Fruit fly (Drosophila melanogaster): Measurements from ENCODE around the gene CG14610.

CG14610 gene

dm6 chr3R:7171384-7172099, 27.4 kb upstream of the CG14610 start (continued):
- TF ChIP-seq CG7357 (GFP tag; IDR thresholded peaks at IDR 0.05): no peak; the same call in 2 of the 3 replicates
- TF ChIP-seq Elba2 (GFP tag; optimal IDR thresholded peaks at IDR 0.05): no peak
- TF ChIP-seq sens (GFP tag): no peak
- no peak for TF ChIP-seq twi (tag; optimal IDR thresholded peaks at IDR 0.05)
- TF ChIP-seq Doc3 (GFP tag; IDR thresholded peaks at IDR 0.05; ENCODE audit: partially characterized antibody): no peak
- no peak for TF ChIP-seq kay (GFP tag; optimal IDR thresholded peaks at IDR 0.05)
- no peak for TF ChIP-seq CG3065 (GFP tag; optimal IDR thresholded peaks at IDR 0.05)
- no peak for TF ChIP-seq Trl (optimal IDR thresholded peaks at IDR 0.05)
- TF ChIP-seq Trl (GFP tag; optimal IDR thresholded peaks at IDR 0.05): no peak
- TF ChIP-seq Asciz (GFP tag; optimal IDR thresholded peaks at IDR 0.05): no peak
- peak; percentile 59 for TF ChIP-seq dmrt11E (tag; optimal IDR thresholded peaks at IDR 0.05)
- no peak for TF ChIP-seq CG10431 (GFP tag; optimal IDR thresholded peaks at IDR 0.05)
- no peak for TF ChIP-seq pum (GFP tag; optimal IDR thresholded peaks at IDR 0.05)
- no peak for TF ChIP-seq tap (tag; optimal IDR thresholded peaks at IDR 0.05)
- TF ChIP-seq lbe (GFP tag; optimal IDR thresholded peaks at IDR 0.05): no peak
- peak; percentile 7 for TF ChIP-seq az2 (GFP tag; optimal IDR thresholded peaks at IDR 0.05)
- no peak for TF ChIP-seq ken (GFP tag; IDR thresholded peaks at IDR 0.05)
- TF ChIP-seq Hey (tag; optimal IDR thresholded peaks at IDR 0.05): no peak
- peak; percentile 43; the same call in 1 of the 2 replicates for TF ChIP-seq Xrp1 (GFP tag; IDR thresholded peaks at IDR 0.05)
- no peak for TF ChIP-seq cad (GFP tag; optimal IDR thresholded peaks at IDR 0.05)
- TF ChIP-seq danr (GFP tag; IDR thresholded peaks at IDR 0.05): no peak
- TF ChIP-seq CG1792 (GFP tag; optimal IDR thresholded peaks at IDR 0.05): no peak
- TF ChIP-seq Fer1 (GFP tag; optimal IDR thresholded peaks at IDR 0.05): no peak
- TF ChIP-seq CG12659 (GFP tag; optimal IDR thresholded peaks at IDR 0.05): no peak
- no peak for TF ChIP-seq exex (tag; optimal IDR thresholded peaks at IDR 0.05)
- TF ChIP-seq Blimp-1 (GFP tag; optimal IDR thresholded peaks at IDR 0.05): peak; percentile 57
- TF ChIP-seq Sox102F (GFP tag; optimal IDR thresholded peaks at IDR 0.05): peak; percentile 30
- peak; percentile 22 for TF ChIP-seq gsb-n (tag; optimal IDR thresholded peaks at IDR 0.05)
- no peak for TF ChIP-seq prd (optimal IDR thresholded peaks at IDR 0.05)
- peak; percentile 18; the same call in 1 of the 3 replicates for TF ChIP-seq prd (GFP tag; IDR thresholded peaks at IDR 0.05)
- TF ChIP-seq repo (GFP tag; optimal IDR thresholded peaks at IDR 0.05): no peak
- TF ChIP-seq CG8290 (GFP tag; optimal IDR thresholded peaks at IDR 0.05): no peak
- TF ChIP-seq CG8290 (tag; optimal IDR thresholded peaks at IDR 0.05): no peak
- TF ChIP-seq Opbp (GFP tag; IDR thresholded peaks at IDR 0.05; ENCODE audit: partially characterized antibody): no peak
- TF ChIP-seq CG31388 (GFP tag; optimal IDR thresholded peaks at IDR 0.05): no peak
- no peak for TF ChIP-seq CG3163 (GFP tag; optimal IDR thresholded peaks at IDR 0.05)
- TF ChIP-seq CG12155 (GFP tag; optimal IDR thresholded peaks at IDR 0.05): no peak
- no peak for TF ChIP-seq CG32767 (GFP tag; IDR thresholded peaks at IDR 0.05)
- no peak for TF ChIP-seq CG6175 (GFP tag; IDR thresholded peaks at IDR 0.05)
- TF ChIP-seq CG15696 (tag; optimal IDR thresholded peaks at IDR 0.05): no peak
- no peak for TF ChIP-seq Hr51 (GFP tag; optimal IDR thresholded peaks at IDR 0.05)
- TF ChIP-seq cg (GFP tag; optimal IDR thresholded peaks at IDR 0.05): no peak
- TF ChIP-seq Poxn (GFP tag; IDR thresholded peaks at IDR 0.05): no peak
- TF ChIP-seq CG10979 (tag; optimal IDR thresholded peaks at IDR 0.05): peak; percentile 62
- no peak for TF ChIP-seq CG2889 (GFP tag; IDR thresholded peaks at IDR 0.05)
- TF ChIP-seq CG9797 (GFP tag; optimal IDR thresholded peaks at IDR 0.05): no peak
- no peak for TF ChIP-seq CG15479 (GFP tag; optimal IDR thresholded peaks at IDR 0.05)
- TF ChIP-seq ewg (GFP tag; optimal IDR thresholded peaks at IDR 0.05): no peak
- TF ChIP-seq bcd (GFP tag; optimal IDR thresholded peaks at IDR 0.05): no peak
- TF ChIP-seq mam (GFP tag; optimal IDR thresholded peaks at IDR 0.05): no peak
- no peak for TF ChIP-seq Antp (GFP tag; optimal IDR thresholded peaks at IDR 0.05)
